Fruit fly (Drosophila melanogaster) S2 (cell line): ENCODE measurements around the gene ltl.

ENCODE experiments used
- CG8478 ChIP-seq: fragments of >200 bp; optimal IDR thresholded peaks from 2 replicates; lab custom pipeline; 2018
- CTCF ChIP-seq, 2 experiments: fragments of >200 bp; optimal IDR thresholded peaks; 2 replicates each; lab custom pipeline; 2018

dm6 chr3L:7496097-7496496, 22.7 kb upstream of the ltl start, which contains the start of gene Cyp4d8:
- TF ChIP-seq CG8478 (lab: Kevin White, UChicago), result no peak
- TF ChIP-seq CTCF (optimal IDR thresholded peaks at IDR 0.05; lab: Kevin White, UChicago), result no peak
